Worm (Caenorhabditis elegans) whole organism, L4 larva: ENCODE measurements around the gene F35D2.6.

ENCODE experiments used
- egl-27 ChIP-seq: sonication (generic microtip); optimal IDR thresholded peaks from 3 replicates; lab custom pipeline; 2017; ENCODE audit warnings: missing biosample characterization, missing genetic modification reagents, missing genetic modification characterization
- mdt-29 ChIP-seq: fragments of 200-800 bp; sonication (Bioruptor generic); IDR thresholded peaks from 2 replicates; pipeline ENCODE4 v1.3.6; 2022; ENCODE audit warnings: missing genetic modification reagents, missing genetic modification characterization, missing compliant biosample characterization

DNA sequence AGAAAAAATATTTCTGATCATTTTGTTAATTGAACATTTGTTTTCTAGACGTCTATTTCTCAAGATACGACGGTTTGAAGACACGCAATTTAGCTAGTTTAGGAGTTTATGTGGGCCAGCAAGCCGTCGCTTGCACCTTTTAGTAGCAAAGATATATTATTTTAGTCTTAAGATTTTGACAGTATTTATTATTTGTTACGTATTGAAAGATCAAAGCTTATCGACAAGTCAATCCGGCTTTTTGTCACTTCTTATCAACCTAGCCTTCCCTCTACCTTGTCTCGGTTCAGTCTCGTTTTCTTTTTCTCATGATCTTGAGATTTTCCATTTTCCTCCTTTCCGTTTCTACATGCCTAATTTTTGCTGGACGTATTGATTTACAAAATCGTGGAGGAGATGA lies 3.4 kb upstream of the F35D2.6 start, which contains the start of gene F35D2.2:
- TF ChIP-seq mdt-29 (GFP tag; lab: Robert Waterston, UW) (no peak), egl-27 (tag; lab: Kevin White, UChicago) (no peak)
